Fruit fly (Drosophila melanogaster) whole organism, pupa: ENCODE results near the gene Klp67A.
A peak's percentile ranks its signal among the peaks of the same experiment; 100 is the strongest.

Experiments used
- CG10348 ChIP-seq: fragments of 200-800 bp; sonication (Bioruptor generic); IDR thresholded peaks from 2 replicates; pipeline ENCODE4 v1.3.6; 2022; ENCODE audit warnings: missing biosample characterization, missing genetic modification characterization
- CG12605 ChIP-seq: fragments of 200-800 bp; sonication (Bioruptor generic); IDR thresholded peaks from 2 replicates; pipeline ENCODE4 v1.3.6; 2022; ENCODE audit warnings: missing biosample characterization, missing genetic modification characterization
- CG13204 ChIP-seq: fragments of 200-800 bp; sonication (Bioruptor generic); optimal IDR thresholded peaks from 2 replicates; lab custom pipeline; 2018; ENCODE audit warnings: missing biosample characterization, mild to moderate bottlenecking, missing genetic modification characterization, moderate library complexity
- CG14655 ChIP-seq: fragments of 200-800 bp; sonication (Bioruptor generic); optimal IDR thresholded peaks from 3 replicates; lab custom pipeline; 2017; ENCODE audit warnings: mild to moderate bottlenecking, missing biosample characterization, missing genetic modification reagents, missing genetic modification characterization
- CG15710 ChIP-seq: fragments of 200-800 bp; sonication (Bioruptor generic); optimal IDR thresholded peaks from 2 replicates; lab custom pipeline; 2018; ENCODE audit warnings: missing biosample characterization, mild to moderate bottlenecking, missing genetic modification characterization, moderate library complexity
- CG17806 ChIP-seq: fragments of 200-800 bp; sonication (Bioruptor generic); optimal IDR thresholded peaks from 2 replicates; lab custom pipeline; 2018; ENCODE audit warnings: missing biosample characterization, mild to moderate bottlenecking, missing genetic modification characterization, moderate library complexity
- CG32121 ChIP-seq: fragments of 200-800 bp; sonication (Bioruptor generic); IDR thresholded peaks from 2 replicates; pipeline ENCODE4 v1.3.6; 2022; ENCODE audit warnings: missing biosample characterization, missing genetic modification characterization
- CG34367 ChIP-seq: fragments of 200-800 bp; sonication (Bioruptor generic); optimal IDR thresholded peaks from 2 replicates; lab custom pipeline; 2018; ENCODE audit warnings: missing biosample characterization, mild to moderate bottlenecking, missing genetic modification characterization
- CG4496 ChIP-seq: fragments of 200-800 bp; sonication (Bioruptor generic); IDR thresholded peaks from 3 replicates; pipeline ENCODE4 v1.3.6; 2022; ENCODE audit warnings: missing biosample characterization, missing genetic modification characterization
- CG8159 ChIP-seq: fragments of 200-800 bp; sonication (Bioruptor generic); optimal IDR thresholded peaks from 3 replicates; lab custom pipeline; 2018; ENCODE audit warnings: missing biosample characterization, mild to moderate bottlenecking, missing genetic modification characterization, moderate library complexity
- CG8301 ChIP-seq: fragments of 200-800 bp; sonication (Bioruptor generic); optimal IDR thresholded peaks from 2 replicates; lab custom pipeline; 2018; ENCODE audit warnings: missing biosample characterization, mild to moderate bottlenecking, missing genetic modification characterization
- CG9948 ChIP-seq: fragments of 200-800 bp; sonication (Bioruptor generic); optimal IDR thresholded peaks from 2 replicates; lab custom pipeline; 2018; ENCODE audit warnings: missing biosample characterization, mild to moderate bottlenecking, missing genetic modification characterization, moderate library complexity
- D1 ChIP-seq: fragments of 200-800 bp; sonication (Bioruptor generic); optimal IDR thresholded peaks from 2 replicates; lab custom pipeline; 2018; ENCODE audit warnings: missing biosample characterization, mild to moderate bottlenecking, missing genetic modification characterization, moderate library complexity
- EcR ChIP-seq: fragments of 200-800 bp; sonication (Bioruptor generic); optimal IDR thresholded peaks from 3 replicates; lab custom pipeline; 2019; ENCODE audit warnings: missing biosample characterization, missing genetic modification characterization, mild to moderate bottlenecking, moderate library complexity, missing genetic modification reagents
- Ets98B ChIP-seq: fragments of 200-800 bp; sonication (Bioruptor generic); IDR thresholded peaks from 2 replicates; pipeline ENCODE4 v1.3.6; 2022; ENCODE audit warnings: missing biosample characterization, missing genetic modification characterization
- Pif1A ChIP-seq: fragments of 200-800 bp; sonication (Bioruptor generic); optimal IDR thresholded peaks from 3 replicates; lab custom pipeline; 2016; ENCODE audit warnings: missing biosample characterization, missing genetic modification characterization
- Pif1B ChIP-seq: fragments of 200-800 bp; sonication (Bioruptor generic); optimal IDR thresholded peaks from 3 replicates; lab custom pipeline; 2016; ENCODE audit warnings: missing biosample characterization, missing genetic modification characterization
- Snoo ChIP-seq: fragments of 200-800 bp; sonication (Bioruptor generic); optimal IDR thresholded peaks from 3 replicates; lab custom pipeline; 2017; ENCODE audit warnings: missing biosample characterization, mild to moderate bottlenecking, missing genetic modification characterization, inconsistent platforms
- fd96Ca ChIP-seq: fragments of 200-800 bp; sonication (Bioruptor generic); IDR thresholded peaks from 3 replicates; pipeline ENCODE4 v1.3.6; 2022; ENCODE audit warnings: missing biosample characterization, missing genetic modification characterization
- gl ChIP-seq: fragments of 200-800 bp; sonication (Bioruptor generic); optimal IDR thresholded peaks from 2 replicates; lab custom pipeline; 2018; ENCODE audit warnings: missing biosample characterization, mild to moderate bottlenecking, missing genetic modification characterization
- rn ChIP-seq: fragments of 200-800 bp; sonication (Bioruptor generic); IDR thresholded peaks from 2 replicates; pipeline ENCODE4 v1.3.6; 2022; ENCODE audit warnings: missing biosample characterization, missing genetic modification characterization

Klp67A gene

DNA sequence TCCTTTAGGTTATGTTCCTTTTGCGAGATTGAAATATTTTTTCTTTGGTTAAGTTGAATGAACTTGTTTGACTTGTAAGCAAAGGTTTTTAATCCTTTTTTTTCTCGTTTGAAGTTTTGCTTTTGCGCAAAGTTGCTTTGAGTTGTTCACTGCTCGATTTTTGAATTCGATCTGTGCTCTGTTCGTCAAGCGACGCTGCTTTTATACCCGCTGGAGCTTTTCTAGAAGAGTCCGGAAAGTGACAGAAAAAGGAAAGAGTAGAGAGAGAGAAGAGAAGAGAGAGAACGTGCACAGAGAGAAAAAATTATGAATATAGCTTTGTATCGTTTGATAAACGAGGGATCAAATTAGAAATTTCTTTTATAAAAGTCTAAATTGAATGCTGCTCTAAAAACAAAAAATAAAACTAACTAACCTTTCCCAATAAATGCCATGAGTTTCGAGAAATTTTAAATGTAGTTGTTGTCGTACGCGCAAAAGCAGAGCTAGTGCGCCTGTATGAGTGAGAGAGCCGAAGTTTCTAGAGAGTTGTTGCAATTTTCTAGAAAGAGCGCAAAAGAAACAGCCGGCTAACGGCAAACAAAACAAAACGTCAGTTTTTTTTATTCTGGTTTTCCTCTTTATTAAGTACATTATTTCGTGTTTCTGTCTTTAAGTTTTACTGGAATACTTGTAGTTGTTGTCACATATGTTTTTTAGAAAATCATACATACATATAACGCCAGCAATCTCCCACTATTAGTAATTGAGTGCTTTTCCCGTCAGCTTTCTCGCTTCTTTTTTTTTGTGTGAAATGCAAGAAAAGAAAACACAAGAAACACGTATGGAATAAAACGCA, 10.6 kb upstream of the Klp67A start, which contains the start of gene Hsp26:
Hsp26 (minus strand) TSS at position 230 of the 838 bp plus-strand sequence.
- no peak for TF ChIP-seq CG13204 (GFP tag; lab: Kevin White, UChicago)
- TF ChIP-seq gl (tag; lab: Kevin White, UChicago): peak; percentile 85
- TF ChIP-seq Pif1A (GFP tag; lab: Kevin White, UChicago): peak; percentile 95
- TF ChIP-seq EcR (GFP tag; lab: Kevin White, UChicago): peak; percentile 97
- TF ChIP-seq Snoo (tag; lab: Kevin White, UChicago): peak; percentile 88
- TF ChIP-seq CG14655 (GFP tag; lab: Kevin White, UChicago): peak; percentile 90
- peak; percentile 87 for TF ChIP-seq CG9948
- TF ChIP-seq CG4496: peak; percentile 95
- TF ChIP-seq D1 (tag; lab: Kevin White, UChicago): no peak
- TF ChIP-seq CG10348: 0 out of 2 replicates have a peak, but pooled peaks have one; percentile 34
- TF ChIP-seq rn (GFP tag; lab: Robert Waterston, UW): peak; percentile 78
- TF ChIP-seq CG8159 (tag; lab: Kevin White, UChicago): peak; percentile 88
- TF ChIP-seq CG32121 (GFP tag; lab: Robert Waterston, UW): peak; percentile 95
- peak; percentile 93 for TF ChIP-seq CG12605
- peak; percentile 95 for TF ChIP-seq Ets98B
- TF ChIP-seq CG17806 (tag; lab: Kevin White, UChicago): peak; percentile 89
- TF ChIP-seq CG8301 (tag; lab: Kevin White, UChicago): peak; percentile 89
- TF ChIP-seq CG15710 (tag; lab: Kevin White, UChicago): peak; percentile 79
- TF ChIP-seq fd96Ca (GFP tag; lab: Robert Waterston, UW): peak; percentile 70
- peak; percentile 93 for TF ChIP-seq Pif1B
- peak; percentile 85 for TF ChIP-seq CG34367 (tag; lab: Kevin White, UChicago)
- TF ChIP-seq, all 21 proteins: peak for 19

DNA sequence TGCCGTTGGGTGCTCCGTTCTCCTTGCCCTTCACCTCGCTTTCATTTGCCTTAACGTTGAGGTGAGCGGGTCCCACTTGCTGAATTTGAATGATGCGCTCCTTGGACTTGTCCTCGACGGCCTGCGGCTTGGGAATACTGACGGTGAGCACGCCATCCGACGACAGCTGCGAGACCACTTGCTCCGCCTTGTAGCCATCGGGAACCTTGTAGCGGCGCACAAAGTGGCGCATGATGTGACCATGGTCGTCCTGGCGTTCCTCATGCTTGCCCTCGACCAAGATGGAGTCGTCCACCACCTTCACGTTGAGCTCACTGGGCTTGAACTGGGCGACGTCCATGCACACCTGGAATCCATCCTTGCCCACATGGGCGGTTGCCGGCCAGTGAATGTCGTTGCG, 9.7 kb upstream of the Klp67A start:
- TF ChIP-seq rn (GFP tag; lab: Robert Waterston, UW) (no peak), CG4496 (no peak), EcR (GFP tag; lab: Kevin White, UChicago) (no peak), CG14655 (GFP tag; lab: Kevin White, UChicago) (no peak)

DNA sequence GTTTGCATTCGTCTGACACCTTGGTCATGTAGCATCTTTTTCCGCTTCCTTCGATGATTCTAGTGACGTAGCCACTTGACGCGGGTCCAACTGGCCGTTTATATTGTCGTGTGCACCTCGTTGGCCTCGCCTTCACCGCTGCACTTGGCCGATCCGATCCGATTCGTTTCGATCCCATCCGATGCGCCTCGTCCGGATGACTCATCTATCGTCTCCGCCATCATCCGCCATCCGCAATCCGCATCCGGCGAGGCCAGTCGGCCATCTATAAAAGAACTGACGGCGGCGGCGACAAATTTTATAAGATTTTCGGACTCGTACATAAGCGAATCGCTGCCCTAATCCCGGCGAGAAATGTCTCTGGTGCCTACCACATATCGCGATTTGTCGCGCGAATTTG, 8.3 kb upstream of the Klp67A start, which contains the start of gene CG4461:
CG4461 (plus strand) TSS at position 301 of the 400 bp plus-strand sequence.
- no peak for TF ChIP-seq CG8159 (tag; lab: Kevin White, UChicago)
- no peak for TF ChIP-seq Ets98B
- no peak for TF ChIP-seq Snoo (tag; lab: Kevin White, UChicago)
- no peak for TF ChIP-seq fd96Ca (GFP tag; lab: Robert Waterston, UW)
- TF ChIP-seq CG10348: no peak
- no peak for TF ChIP-seq CG14655 (GFP tag; lab: Kevin White, UChicago)
- TF ChIP-seq D1 (tag; lab: Kevin White, UChicago): no peak
- no peak for TF ChIP-seq CG15710 (tag; lab: Kevin White, UChicago)
- TF ChIP-seq Pif1B: no peak
- no peak for TF ChIP-seq CG34367 (tag; lab: Kevin White, UChicago)
- no peak for TF ChIP-seq EcR (GFP tag; lab: Kevin White, UChicago)

dm6 chr3L:9373374-9374004, 6.6 kb upstream of the Klp67A start:
- TF ChIP-seq Pif1A (GFP tag; lab: Kevin White, UChicago) (peak; percentile 16), CG34367 (tag; lab: Kevin White, UChicago) (peak; percentile 44), CG17806 (tag; lab: Kevin White, UChicago) (peak; percentile 74), CG13204 (GFP tag; lab: Kevin White, UChicago) (no peak), CG8301 (tag; lab: Kevin White, UChicago) (peak; percentile 70), fd96Ca (GFP tag; lab: Robert Waterston, UW) (peak; percentile 82), rn (GFP tag; lab: Robert Waterston, UW) (peak; percentile 64), Snoo (tag; lab: Kevin White, UChicago) (peak; percentile 67), CG32121 (GFP tag; lab: Robert Waterston, UW) (peak; percentile 89), CG10348 (peak; percentile 6; the same call in 1 of the 2 replicates), CG9948 (peak; percentile 67), Pif1B (peak; percentile 73), D1 (tag; lab: Kevin White, UChicago) (no peak), CG14655 (GFP tag; lab: Kevin White, UChicago) (peak; percentile 84), CG8159 (tag; lab: Kevin White, UChicago) (peak; percentile 73), gl (tag; lab: Kevin White, UChicago) (peak; percentile 19), Ets98B (peak; percentile 88), EcR (GFP tag; lab: Kevin White, UChicago) (peak; percentile 90), CG4496 (peak; percentile 93), CG12605 (peak; percentile 81), CG15710 (tag; lab: Kevin White, UChicago) (peak; percentile 70)

dm6 chr3L:9372278-9372975, 5.6 kb upstream of the Klp67A start, which contains the start of the genes Hsp67Bc, CG4456 and Hsp22:
TSS of gene Hsp67Bc (minus strand) at chr3L:9372497.
TSS of gene CG4456 (plus strand) at chr3L:9372722.
TSS of gene Hsp22 (plus strand) at chr3L:9372931.
- TF ChIP-seq EcR (GFP tag; lab: Kevin White, UChicago) (peak; percentile 91), CG8301 (tag; lab: Kevin White, UChicago) (no peak), CG17806 (tag; lab: Kevin White, UChicago) (no peak), CG34367 (tag; lab: Kevin White, UChicago) (no peak), CG14655 (GFP tag; lab: Kevin White, UChicago) (no peak), Pif1B (peak; percentile 27), CG4496 (peak; percentile 59; the same call in 1 of the 3 replicates)
